Worm (Caenorhabditis elegans) whole organism, L1 larva: Measurements from ENCODE around the gene cyn-17.

ENCODE experiments used
- C16A3.4 ChIP-seq: fragments of 150-350 bp; optimal IDR thresholded peaks from 2 replicates; lab custom pipeline; 2014; ENCODE audit warnings: missing biosample characterization, missing genetic modification characterization
- C34B4.2 ChIP-seq: sonication (generic microtip); optimal IDR thresholded peaks from 2 replicates; lab custom pipeline; 2017; ENCODE audit warnings: mild to moderate bottlenecking, missing genetic modification characterization, missing compliant biosample characterization
- F16B12.6 ChIP-seq: fragments of 150-350 bp; optimal IDR thresholded peaks from 2 replicates; lab custom pipeline; 2014; ENCODE audit warnings: missing biosample characterization, missing genetic modification characterization
- Y116A8C.19 ChIP-seq: sonication (generic microtip); optimal IDR thresholded peaks from 2 replicates; lab custom pipeline; 2016; ENCODE audit warnings: missing compliant biosample characterization, missing genetic modification characterization, borderline replicate concordance
- aha-1 ChIP-seq: fragments of 150-350 bp; optimal IDR thresholded peaks from 2 replicates; lab custom pipeline; 2014; ENCODE audit warnings: missing biosample characterization, missing genetic modification characterization
- aly-2 ChIP-seq: fragments of 150-350 bp; optimal IDR thresholded peaks from 2 replicates; lab custom pipeline; 2014; ENCODE audit warnings: missing biosample characterization, missing genetic modification characterization
- ama-1 ChIP-seq: fragments of 150-350 bp; optimal IDR thresholded peaks from 2 replicates; lab custom pipeline; 2014
- ceh-8 ChIP-seq: fragments of 200-800 bp; sonication (Bioruptor generic); optimal IDR thresholded peaks from 2 replicates; lab custom pipeline; 2018; ENCODE audit warnings: mild to moderate bottlenecking, missing genetic modification characterization, moderate library complexity, missing compliant biosample characterization
- ceh-82 ChIP-seq, 3 experiments: fragments of 150-350 bp in 1 of 3; sonication (generic microtip) in 2 of 3; optimal IDR thresholded peaks; 2 replicates each; lab custom pipeline; 2014 to 2017; ENCODE audit warnings: missing biosample characterization in 3 of 3, missing genetic modification characterization in 3 of 3
- ceh-90 ChIP-seq: sonication (generic microtip); optimal IDR thresholded peaks from 2 replicates; lab custom pipeline; 2016; ENCODE audit warnings: missing genetic modification characterization, missing compliant biosample characterization
- dsc-1 ChIP-seq: sonication (generic microtip); optimal IDR thresholded peaks from 2 replicates; lab custom pipeline; 2016; ENCODE audit warnings: mild to moderate bottlenecking, missing genetic modification characterization, missing compliant biosample characterization
- egl-27 ChIP-seq, 2 experiments: fragments of 150-350 bp in 1 of 2; sonication (generic microtip); optimal IDR thresholded peaks; 3 replicates each; lab custom pipeline; 2017 to 2018; ENCODE audit warnings: missing biosample characterization in 2 of 2, missing genetic modification characterization in 2 of 2, missing genetic modification reagents in 2 of 2
- elt-2 ChIP-seq: sonication (generic microtip); optimal IDR thresholded peaks from 2 replicates; lab custom pipeline; 2016; ENCODE audit warnings: missing genetic modification characterization, mild to moderate bottlenecking, inconsistent platforms, missing compliant biosample characterization, missing genetic modification reagents
- fkh-10 ChIP-seq: sonication (generic microtip); optimal IDR thresholded peaks from 2 replicates; lab custom pipeline; 2017; ENCODE audit warnings: missing biosample characterization, missing genetic modification reagents, missing genetic modification characterization
- fos-1 ChIP-seq: fragments of 150-350 bp; optimal IDR thresholded peaks from 2 replicates; lab custom pipeline; 2014; ENCODE audit warnings: missing biosample characterization, missing genetic modification characterization
- grh-1 ChIP-seq: fragments of 200-800 bp; sonication (Bioruptor generic); IDR thresholded peaks from 2 replicates; pipeline ENCODE4 v1.3.6; 2022; ENCODE audit warnings: missing genetic modification reagents, missing genetic modification characterization, missing compliant biosample characterization
- isw-1 ChIP-seq: fragments of 200-800 bp; sonication (Bioruptor generic); IDR thresholded peaks from 2 replicates; pipeline ENCODE4 v1.3.6; 2022; ENCODE audit warnings: missing genetic modification characterization, missing compliant biosample characterization
- jun-1 ChIP-seq: fragments of 150-350 bp; optimal IDR thresholded peaks from 2 replicates; lab custom pipeline; 2014; ENCODE audit warnings: missing biosample characterization, missing genetic modification reagents, missing genetic modification characterization
- lin-13 ChIP-seq: fragments of 150-350 bp; optimal IDR thresholded peaks from 2 replicates; lab custom pipeline; 2014; ENCODE audit warnings: missing biosample characterization, missing genetic modification reagents, missing genetic modification characterization
- lin-14 ChIP-seq: fragments of 200-800 bp; sonication (Bioruptor generic); optimal IDR thresholded peaks from 2 replicates; lab custom pipeline; 2018; ENCODE audit warnings: mild to moderate bottlenecking, missing genetic modification characterization, moderate library complexity, missing compliant biosample characterization
- lin-15B ChIP-seq: fragments of 150-350 bp; sonication (generic microtip); optimal IDR thresholded peaks from 3 replicates; lab custom pipeline; 2014; ENCODE audit warnings: missing biosample characterization, missing genetic modification characterization
- lir-3 ChIP-seq: sonication (generic microtip); optimal IDR thresholded peaks from 2 replicates; lab custom pipeline; 2016; ENCODE audit warnings: mild to moderate bottlenecking, missing genetic modification characterization, moderate library complexity, missing compliant biosample characterization; ENCODE audit not compliant: poor library complexity
- mab-9 ChIP-seq: fragments of 200-800 bp; sonication (Bioruptor generic); IDR thresholded peaks from 2 replicates; pipeline ENCODE4 v1.3.6; 2022; ENCODE audit warnings: missing genetic modification reagents, missing genetic modification characterization, missing compliant biosample characterization
- mdl-1 ChIP-seq, 2 experiments: fragments of 150-350 bp; optimal IDR thresholded peaks; 2 replicates each; lab custom pipeline; 2014 to 2017; ENCODE audit warnings: missing biosample characterization in 2 of 2, missing genetic modification characterization in 2 of 2, inconsistent platforms in 1 of 2
- mef-2 ChIP-seq: fragments of 150-350 bp; optimal IDR thresholded peaks from 2 replicates; lab custom pipeline; 2014; ENCODE audit warnings: missing biosample characterization, missing genetic modification characterization
- mep-1 ChIP-seq: fragments of 150-350 bp; optimal IDR thresholded peaks from 2 replicates; lab custom pipeline; 2014; ENCODE audit warnings: missing biosample characterization, missing genetic modification characterization
- nhr-11 ChIP-seq: fragments of 150-350 bp; optimal IDR thresholded peaks from 2 replicates; lab custom pipeline; 2014; ENCODE audit warnings: missing biosample characterization, missing genetic modification characterization
- nhr-20 ChIP-seq: sonication (generic microtip); optimal IDR thresholded peaks from 2 replicates; lab custom pipeline; 2016; ENCODE audit warnings: mild to moderate bottlenecking, missing genetic modification characterization, missing compliant biosample characterization
- nhr-237 ChIP-seq: fragments of 150-350 bp; optimal IDR thresholded peaks from 2 replicates; lab custom pipeline; 2014; ENCODE audit warnings: missing biosample characterization, missing genetic modification characterization
- nhr-28 ChIP-seq: fragments of 150-350 bp; optimal IDR thresholded peaks from 2 replicates; lab custom pipeline; 2014; ENCODE audit warnings: missing biosample characterization, missing genetic modification characterization
- nhr-47 ChIP-seq: sonication (generic microtip); optimal IDR thresholded peaks from 2 replicates; lab custom pipeline; 2016; ENCODE audit warnings: mild to moderate bottlenecking, missing genetic modification characterization, moderate library complexity, missing compliant biosample characterization
- nhr-71 ChIP-seq: sonication (generic microtip); optimal IDR thresholded peaks from 2 replicates; lab custom pipeline; 2016; ENCODE audit warnings: mild to moderate bottlenecking, missing genetic modification characterization, moderate library complexity, missing compliant biosample characterization
- nhr-76 ChIP-seq: sonication (generic microtip); optimal IDR thresholded peaks from 2 replicates; lab custom pipeline; 2017; ENCODE audit warnings: missing biosample characterization, missing genetic modification characterization
- nhr-77 ChIP-seq: fragments of 150-350 bp; optimal IDR thresholded peaks from 2 replicates; lab custom pipeline; 2014; ENCODE audit warnings: missing biosample characterization, missing genetic modification characterization
- pax-3 ChIP-seq: fragments of 200-800 bp; sonication (Bioruptor generic); optimal IDR thresholded peaks from 2 replicates; lab custom pipeline; 2018; ENCODE audit warnings: mild to moderate bottlenecking, missing genetic modification characterization, moderate library complexity, missing compliant biosample characterization
- rnt-1 ChIP-seq: sonication (generic microtip); optimal IDR thresholded peaks from 2 replicates; lab custom pipeline; 2016; ENCODE audit warnings: mild to moderate bottlenecking, missing genetic modification characterization, moderate library complexity, missing compliant biosample characterization
- skn-1 ChIP-seq: fragments of 150-350 bp; optimal IDR thresholded peaks from 2 replicates; lab custom pipeline; 2014; ENCODE audit warnings: missing biosample characterization, missing genetic modification characterization
- snpc-4 ChIP-seq: fragments of 150-350 bp; optimal IDR thresholded peaks from 2 replicates; lab custom pipeline; 2014; ENCODE audit warnings: missing biosample characterization, missing genetic modification characterization
- sox-4 ChIP-seq: sonication (generic microtip); optimal IDR thresholded peaks from 2 replicates; lab custom pipeline; 2016; ENCODE audit warnings: missing genetic modification characterization, missing compliant biosample characterization
- sptf-1 ChIP-seq: fragments of 150-350 bp; optimal IDR thresholded peaks from 2 replicates; lab custom pipeline; 2014; ENCODE audit warnings: missing biosample characterization, missing genetic modification characterization
- swsn-7 ChIP-seq: sonication (generic microtip); optimal IDR thresholded peaks from 2 replicates; lab custom pipeline; 2016; ENCODE audit warnings: missing genetic modification characterization, missing compliant biosample characterization
- tbx-2 ChIP-seq: sonication (generic microtip); optimal IDR thresholded peaks from 2 replicates; lab custom pipeline; 2016; ENCODE audit warnings: missing genetic modification characterization, missing compliant biosample characterization
- unc-130 ChIP-seq: fragments of 150-350 bp; optimal IDR thresholded peaks from 2 replicates; lab custom pipeline; 2017; ENCODE audit warnings: missing biosample characterization, missing genetic modification characterization, inconsistent platforms
- unc-30 ChIP-seq: sonication (generic microtip); optimal IDR thresholded peaks from 2 replicates; lab custom pipeline; 2017; ENCODE audit warnings: missing biosample characterization, missing genetic modification characterization
- unc-86 ChIP-seq: sonication (generic microtip); optimal IDR thresholded peaks from 2 replicates; lab custom pipeline; 2016; ENCODE audit warnings: missing genetic modification characterization, missing compliant biosample characterization
- vab-15 ChIP-seq: sonication (generic microtip); optimal IDR thresholded peaks from 2 replicates; lab custom pipeline; 2017; ENCODE audit warnings: missing genotype, mild to moderate bottlenecking, missing genetic modification characterization, missing compliant biosample characterization
- xbp-1 ChIP-seq: sonication (generic microtip); optimal IDR thresholded peaks from 2 replicates; lab custom pipeline; 2016; ENCODE audit warnings: missing genetic modification characterization, missing compliant biosample characterization
- zip-4 ChIP-seq: fragments of 200-800 bp; sonication (Bioruptor generic); optimal IDR thresholded peaks from 2 replicates; lab custom pipeline; 2018; ENCODE audit warnings: mild to moderate bottlenecking, missing genetic modification characterization, moderate library complexity, missing compliant biosample characterization

The cyn-17 gene

ce11 chrV:5785372-5785771 lies 14.1 kb upstream of the cyn-17 start, which contains the start of gene F44E7.7:
Gene F44E7.7 (minus strand): TSS chrV:5785472.
- TF ChIP-seq sptf-1 (tag; lab: Kevin White, UChicago) (no peak), C16A3.4 (tag; lab: Kevin White, UChicago) (no peak), Y116A8C.19 (tag; lab: Kevin White, UChicago) (no peak), unc-30 (tag; lab: Kevin White, UChicago) (no peak), fos-1 (tag; lab: Kevin White, UChicago) (no peak), xbp-1 (tag; lab: Kevin White, UChicago) (no peak), nhr-77 (tag; lab: Kevin White, UChicago) (no peak), rnt-1 (tag; lab: Kevin White, UChicago) (no peak), tbx-2 (tag; lab: Kevin White, UChicago) (no peak), lir-3 (no peak), fkh-10 (no peak), nhr-71 (tag; lab: Kevin White, UChicago) (no peak), egl-27 (tag; optimal IDR thresholded peaks at IDR 0.05; lab: Kevin White, UChicago) (no peak), ceh-82 (tag; optimal IDR thresholded peaks at IDR 0.05; lab: Kevin White, UChicago) (no peak)

- TF ChIP-seq lin-15B (no peak), nhr-20 (tag; lab: Kevin White, UChicago) (peak; percentile 0), lin-14 (peak; percentile 62), C16A3.4 (tag; lab: Kevin White, UChicago) (no peak), nhr-47 (tag; lab: Kevin White, UChicago) (no peak)
- TF ChIP-seq, all 84 proteins: peak for 2
Measured at ce11 chrV:5788650-5789049, 10.8 kb upstream of the cyn-17 start.

ce11 chrV:5790497-5791280 lies 8.8 kb upstream of the cyn-17 start, which contains the start of the genes nhr-142 and F44E7.9:
Gene nhr-142 (minus strand): TSS chrV:5790553.
Gene F44E7.9 (plus strand): TSS chrV:5791230.
- TF ChIP-seq ceh-8 (GFP tag; lab: Kevin White, UChicago), result peak; percentile 66
- TF ChIP-seq nhr-237 (tag; lab: Kevin White, UChicago), result peak; percentile 64
- peak; percentile 64 for TF ChIP-seq jun-1
- TF ChIP-seq vab-15 (tag; lab: Kevin White, UChicago), result peak; percentile 24
- TF ChIP-seq aly-2 (tag; lab: Kevin White, UChicago), result no peak
- TF ChIP-seq mdl-1 (tag; optimal IDR thresholded peaks at IDR 0.05; lab: Kevin White, UChicago), result peak in 1 of 2 experiments; percentile 55
- peak; percentile 63 for TF ChIP-seq snpc-4 (tag; lab: Kevin White, UChicago)
- TF ChIP-seq zip-4, result peak; percentile 38
- peak; percentile 89 to 90 (median 90) for TF ChIP-seq ceh-82 (tag; optimal IDR thresholded peaks at IDR 0.05; lab: Kevin White, UChicago)
- TF ChIP-seq C34B4.2 (tag; lab: Kevin White, UChicago), result no peak
- peak; percentile 42 for TF ChIP-seq elt-2 (tag; lab: Kevin White, UChicago)
- TF ChIP-seq swsn-7 (tag; lab: Kevin White, UChicago), result peak; percentile 84
- TF ChIP-seq sox-4, result peak; percentile 52
- peak; percentile 74 for TF ChIP-seq pax-3 (tag; lab: Kevin White, UChicago)
- TF ChIP-seq rnt-1 (tag; lab: Kevin White, UChicago), result peak; percentile 96
- TF ChIP-seq unc-86 (tag; lab: Kevin White, UChicago), result peak; percentile 84
- TF ChIP-seq egl-27 (tag; optimal IDR thresholded peaks at IDR 0.05; lab: Kevin White, UChicago), result no peak
- TF ChIP-seq grh-1 (GFP tag; lab: Robert Waterston, UW), result peak; percentile 68
- TF ChIP-seq unc-130 (tag; lab: Kevin White, UChicago), result peak; percentile 50
- peak; percentile 77 for TF ChIP-seq fkh-10
- TF ChIP-seq mef-2, result peak; percentile 51
- peak; percentile 89 for TF ChIP-seq lin-13 (GFP tag; lab: Kevin White, UChicago)
- TF ChIP-seq isw-1 (GFP tag; lab: Robert Waterston, UW), result peak; percentile 73
- no peak for TF ChIP-seq nhr-76 (tag; lab: Kevin White, UChicago)
- peak; percentile 91 for TF ChIP-seq mep-1 (tag; lab: Kevin White, UChicago)
- peak; percentile 60 for TF ChIP-seq F16B12.6 (tag; lab: Kevin White, UChicago)
- TF ChIP-seq dsc-1, result peak; percentile 79
- no peak for TF ChIP-seq nhr-28 (tag; lab: Kevin White, UChicago)
- peak; percentile 49 for TF ChIP-seq aha-1 (tag; lab: Kevin White, UChicago)
- TF ChIP-seq skn-1, result peak; percentile 68
- peak; percentile 85 for TF ChIP-seq tbx-2 (tag; lab: Kevin White, UChicago)
- peak; percentile 42 for TF ChIP-seq nhr-11 (tag; lab: Kevin White, UChicago)
- no peak for TF ChIP-seq ama-1
- no peak for TF ChIP-seq ceh-90 (tag; lab: Kevin White, UChicago)
- peak; percentile 55; the same call in 1 of the 2 replicates for TF ChIP-seq mab-9 (GFP tag; lab: Robert Waterston, UW)
